Fruit fly (Drosophila melanogaster): Measurements from ENCODE around the gene Drsl6.
A peak's percentile ranks its signal among the peaks of the same experiment; 100 is the strongest.

Gene Drsl6

dm6 chr3L:3384596-3385436 lies 48.6 kb upstream of the Drsl6 start (continued):
- no peak for TF ChIP-seq tx (GFP tag; optimal IDR thresholded peaks at IDR 0.05)
- no peak for TF ChIP-seq CG17802 (tag; optimal IDR thresholded peaks at IDR 0.05)
- no peak for TF ChIP-seq lbe (GFP tag; optimal IDR thresholded peaks at IDR 0.05)
- TF ChIP-seq Fer3 (tag; optimal IDR thresholded peaks at IDR 0.05) = no peak
- no peak for TF ChIP-seq CG13296 (GFP tag; optimal IDR thresholded peaks at IDR 0.05)
- TF ChIP-seq CG2889 (GFP tag; IDR thresholded peaks at IDR 0.05) = no peak
- no peak for TF ChIP-seq Dll (GFP tag; IDR thresholded peaks at IDR 0.05; ENCODE audit: partially characterized antibody)
- 0 out of 2 replicates have a peak, but pooled peaks have one; percentile 26 for TF ChIP-seq crol (GFP tag; IDR thresholded peaks at IDR 0.05)
- peak; percentile 46 for TF ChIP-seq CG17359 (tag; optimal IDR thresholded peaks at IDR 0.05)
- TF ChIP-seq gfzf (GFP tag; optimal IDR thresholded peaks at IDR 0.05) = no peak
- peak; percentile 59 for TF ChIP-seq D19A (tag; optimal IDR thresholded peaks at IDR 0.05)
- no peak for TF ChIP-seq ara (GFP tag; IDR thresholded peaks at IDR 0.05)
- TF ChIP-seq CG12659 (GFP tag; optimal IDR thresholded peaks at IDR 0.05) = peak; percentile 43
- TF ChIP-seq eve (GFP tag; optimal IDR thresholded peaks at IDR 0.05) = peak in 1 of 2 experiments; percentile 47
- no peak for TF ChIP-seq Mrtf (GFP tag; IDR thresholded peaks at IDR 0.05)
- TF ChIP-seq Doc3 (GFP tag; IDR thresholded peaks at IDR 0.05; ENCODE audit: partially characterized antibody) = no peak
- TF ChIP-seq abd-A (tag; optimal IDR thresholded peaks at IDR 0.05) = peak; percentile 80
- peak; percentile 39 for TF ChIP-seq lilli (GFP tag; optimal IDR thresholded peaks at IDR 0.05)
- no peak for TF ChIP-seq Dek (tag; optimal IDR thresholded peaks at IDR 0.05)
- TF ChIP-seq CG10431 (GFP tag; optimal IDR thresholded peaks at IDR 0.05) = no peak
- no peak for TF ChIP-seq inv (GFP tag; IDR thresholded peaks at IDR 0.05; ENCODE audit: partially characterized antibody)
- no peak for TF ChIP-seq Hmr (GFP tag; optimal IDR thresholded peaks at IDR 0.05)
- no peak for TF ChIP-seq dan (GFP tag; IDR thresholded peaks at IDR 0.05)
- TF ChIP-seq ro (GFP tag; IDR thresholded peaks at IDR 0.05) = no peak
- no peak for TF ChIP-seq ems (GFP tag; optimal IDR thresholded peaks at IDR 0.05)
- TF ChIP-seq cato (GFP tag; optimal IDR thresholded peaks at IDR 0.05; ENCODE audit: borderline replicate concordance) = no peak
- TF ChIP-seq lola (GFP tag; optimal IDR thresholded peaks at IDR 0.05) = peak in 1 of 3 experiments; percentile 81
- no peak for TF ChIP-seq Stat92E (GFP tag; optimal IDR thresholded peaks at IDR 0.05)
- no peak for TF ChIP-seq CG7745 (tag; optimal IDR thresholded peaks at IDR 0.05)
- TF ChIP-seq CG2712 (tag; optimal IDR thresholded peaks at IDR 0.05) = peak; percentile 69
- peak; percentile 32 for TF ChIP-seq CG15269 (tag; optimal IDR thresholded peaks at IDR 0.05)
- TF ChIP-seq CG8388 (GFP tag; optimal IDR thresholded peaks at IDR 0.05) = peak; percentile 41
- TF ChIP-seq CG4328 (GFP tag; optimal IDR thresholded peaks at IDR 0.05) = no peak
- peak; percentile 59; the same call in 2 of the 3 replicates for TF ChIP-seq zfh1 (GFP tag; IDR thresholded peaks at IDR 0.05)
- TF ChIP-seq CTCF (GFP tag; optimal IDR thresholded peaks at IDR 0.05) = no peak
- TF ChIP-seq CG9817 (tag; optimal IDR thresholded peaks at IDR 0.05) = no peak
- no peak for TF ChIP-seq ab (GFP tag; optimal IDR thresholded peaks at IDR 0.05)
- no peak for TF ChIP-seq pum (GFP tag; optimal IDR thresholded peaks at IDR 0.05)
- no peak for TF ChIP-seq wdn (GFP tag; IDR thresholded peaks at IDR 0.05)
- TF ChIP-seq odd (GFP tag; optimal IDR thresholded peaks at IDR 0.05) = no peak
- peak; percentile 14 for TF ChIP-seq CG12155 (GFP tag; optimal IDR thresholded peaks at IDR 0.05)
- no peak for TF ChIP-seq otp (GFP tag; IDR thresholded peaks at IDR 0.05)
- TF ChIP-seq tna (GFP tag; IDR thresholded peaks at IDR 0.05; ENCODE audit: partially characterized antibody) = no peak
- no peak for TF ChIP-seq CG1024 (GFP tag; IDR thresholded peaks at IDR 0.05)
- no peak for TF ChIP-seq Opbp (GFP tag; IDR thresholded peaks at IDR 0.05; ENCODE audit: partially characterized antibody)
- TF ChIP-seq Sry-δ (GFP tag; optimal IDR thresholded peaks at IDR 0.05) = no peak
- peak; percentile 28 for TF ChIP-seq CG5245 (GFP tag; optimal IDR thresholded peaks at IDR 0.05)
- peak; percentile 3 for TF ChIP-seq kay (GFP tag; optimal IDR thresholded peaks at IDR 0.05)
- 0 out of 3 replicates have a peak, but pooled peaks have one; percentile 3 for TF ChIP-seq ci (GFP tag; IDR thresholded peaks at IDR 0.05)

All from whole organism, embryonic.